Worm (Caenorhabditis elegans): Measurements from ENCODE around the gene mutd-1.

DNA sequence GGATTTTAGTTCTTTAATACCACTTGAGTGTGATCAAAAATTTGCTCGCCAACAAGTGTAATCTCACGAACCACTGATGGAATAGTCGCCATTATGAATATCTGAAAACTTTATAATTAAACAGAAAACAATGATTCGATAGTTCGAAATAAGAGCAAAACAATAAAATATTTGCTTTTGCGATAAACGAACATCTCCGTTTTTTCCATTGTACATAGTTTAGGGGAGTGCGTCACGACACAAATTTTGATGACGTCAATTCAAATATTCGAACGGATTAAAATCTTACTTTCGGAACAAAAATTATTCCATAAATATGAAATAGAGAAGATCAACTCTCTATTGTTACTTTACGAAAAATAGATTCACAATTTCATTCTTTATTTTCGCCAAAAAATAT lies at the start of gene mutd-1:
- TF ChIP-seq unc-55 (GFP tag; optimal IDR thresholded peaks at IDR 0.05) (no peak), lsy-2 (tag; optimal IDR thresholded peaks at IDR 0.05) (no peak), F13H6.1 (tag; optimal IDR thresholded peaks at IDR 0.05) (no peak), ama-1 (optimal IDR thresholded peaks at IDR 0.05) (no peak), lin-39 (tag; optimal IDR thresholded peaks at IDR 0.05) (no peak), lin-11 (tag; optimal IDR thresholded peaks at IDR 0.05) (no peak), ztf-11 (tag; optimal IDR thresholded peaks at IDR 0.05) (no peak), nhr-129 (tag; optimal IDR thresholded peaks at IDR 0.05) (no peak), sem-4 (tag; optimal IDR thresholded peaks at IDR 0.05) (no peak), nhr-237 (tag; optimal IDR thresholded peaks at IDR 0.05) (no peak), ZK546.5 (tag; optimal IDR thresholded peaks at IDR 0.05) (no peak), fos-1 (tag; optimal IDR thresholded peaks at IDR 0.05) (no peak), sma-3 (GFP tag; optimal IDR thresholded peaks at IDR 0.05) (no peak)
